Fruit fly (Drosophila melanogaster) whole organism, embryonic: ENCODE measurements around the gene Scox.

ENCODE experiments used
- ATbp ChIP-seq: fragments of 200-800 bp; sonication (Bioruptor generic); optimal IDR thresholded peaks from 2 replicates; lab custom pipeline; 2017; ENCODE audit warnings: missing biosample characterization, mild to moderate bottlenecking, missing genetic modification characterization, missing genetic modification reagents
- BEAF-32 ChIP-seq: fragments of 200-800 bp; sonication (Bioruptor generic); optimal IDR thresholded peaks from 3 replicates; lab custom pipeline; 2017; ENCODE audit warnings: missing biosample characterization, missing genetic modification characterization, mild to moderate bottlenecking, moderate library complexity, missing genetic modification reagents
- Bdp1 ChIP-seq: fragments of 200-800 bp; sonication (Bioruptor generic); optimal IDR thresholded peaks from 3 replicates; lab custom pipeline; 2016; ENCODE audit warnings: missing biosample characterization, missing genetic modification characterization
- CG10147 ChIP-seq: fragments of 200-800 bp; sonication (Bioruptor generic); optimal IDR thresholded peaks from 2 replicates; lab custom pipeline; 2019; ENCODE audit warnings: missing biosample characterization, mild to moderate bottlenecking, missing genetic modification characterization, moderate library complexity
- CG11093 ChIP-seq: fragments of 200-800 bp; sonication (Bioruptor generic); IDR thresholded peaks from 3 replicates; pipeline ENCODE4 v1.3.6; 2022; ENCODE audit warnings: missing biosample characterization, missing genetic modification characterization
- CG11247 ChIP-seq: fragments of 200-800 bp; sonication (Bioruptor generic); IDR thresholded peaks from 2 replicates; pipeline ENCODE4 v1.3.6; 2022; ENCODE audit warnings: missing biosample characterization, missing genetic modification characterization
- CG12104 ChIP-seq: fragments of 200-800 bp; sonication (Bioruptor generic); optimal IDR thresholded peaks from 3 replicates; lab custom pipeline; 2016; ENCODE audit warnings: missing biosample characterization, missing genetic modification characterization
- CG12236 ChIP-seq: fragments of 200-800 bp; sonication (Bioruptor generic); optimal IDR thresholded peaks from 2 replicates; lab custom pipeline; 2016; ENCODE audit warnings: missing biosample characterization, missing genetic modification characterization
- CG12299 ChIP-seq: fragments of 200-800 bp; sonication (Bioruptor generic); optimal IDR thresholded peaks from 2 replicates; lab custom pipeline; 2018; ENCODE audit warnings: missing biosample characterization, mild to moderate bottlenecking, missing genetic modification characterization
- CG13775 ChIP-seq: fragments of 200-800 bp; sonication (Bioruptor generic); optimal IDR thresholded peaks from 3 replicates; lab custom pipeline; 2017; ENCODE audit warnings: missing biosample characterization, mild to moderate bottlenecking, missing genetic modification characterization
- CG14710 ChIP-seq: fragments of 200-800 bp; sonication (Bioruptor generic); optimal IDR thresholded peaks from 3 replicates; lab custom pipeline; 2019; ENCODE audit warnings: missing biosample characterization, mild to moderate bottlenecking, missing genetic modification characterization, moderate library complexity
- CG15479 ChIP-seq: fragments of 200-800 bp; sonication (Bioruptor generic); optimal IDR thresholded peaks from 3 replicates; lab custom pipeline; 2019; ENCODE audit warnings: missing biosample characterization, mild to moderate bottlenecking, missing genetic modification characterization, moderate library complexity
- CG16863 ChIP-seq: fragments of 200-800 bp; sonication (Bioruptor generic); optimal IDR thresholded peaks from 3 replicates; lab custom pipeline; 2016; ENCODE audit warnings: missing biosample characterization, missing genetic modification characterization
- CG17912 ChIP-seq: fragments of 200-800 bp; sonication (Bioruptor generic); optimal IDR thresholded peaks from 2 replicates; lab custom pipeline; 2018; ENCODE audit warnings: missing biosample characterization, mild to moderate bottlenecking, missing genetic modification characterization
- CG32767 ChIP-seq: fragments of 200-800 bp; sonication (Bioruptor generic); IDR thresholded peaks from 2 replicates; pipeline ENCODE4 v1.3.6; 2022; ENCODE audit warnings: missing biosample characterization, missing genetic modification characterization
- CG4820 ChIP-seq: fragments of 200-800 bp; sonication (Bioruptor generic); optimal IDR thresholded peaks from 3 replicates; lab custom pipeline; 2016; ENCODE audit warnings: missing biosample characterization, missing genetic modification characterization
- CG7786 ChIP-seq: fragments of 200-800 bp; sonication (Bioruptor generic); optimal IDR thresholded peaks from 2 replicates; lab custom pipeline; 2016; ENCODE audit warnings: missing biosample characterization, missing genetic modification characterization
- CG8281 ChIP-seq: fragments of 200-800 bp; sonication (Bioruptor generic); optimal IDR thresholded peaks from 2 replicates; lab custom pipeline; 2018; ENCODE audit warnings: missing biosample characterization, mild to moderate bottlenecking, missing genetic modification characterization, moderate library complexity
- CG9437 ChIP-seq: fragments of 200-800 bp; sonication (Bioruptor generic); optimal IDR thresholded peaks from 2 replicates; lab custom pipeline; 2018; ENCODE audit warnings: missing biosample characterization, mild to moderate bottlenecking, missing genetic modification characterization
- CG9727 ChIP-seq: fragments of 200-800 bp; sonication (Bioruptor generic); optimal IDR thresholded peaks from 3 replicates; lab custom pipeline; 2017; ENCODE audit warnings: missing biosample characterization, mild to moderate bottlenecking, missing genetic modification characterization
- CG9797 ChIP-seq: fragments of 200-800 bp; sonication (Bioruptor generic); optimal IDR thresholded peaks from 3 replicates; lab custom pipeline; 2018; ENCODE audit warnings: missing biosample characterization, mild to moderate bottlenecking, missing genetic modification characterization
- CoRest ChIP-seq: fragments of 200-800 bp; sonication (Bioruptor generic); optimal IDR thresholded peaks from 3 replicates; lab custom pipeline; 2018; ENCODE audit warnings: missing biosample characterization, mild to moderate bottlenecking, missing genetic modification characterization, moderate library complexity
- Dip2 ChIP-seq: fragments of 200-800 bp; sonication (Bioruptor generic); IDR thresholded peaks from 2 replicates; pipeline ENCODE4 v1.3.6; 2022; ENCODE audit warnings: missing biosample characterization, missing genetic modification characterization
- E2f2 ChIP-seq: fragments of 200-800 bp; sonication (Bioruptor generic); IDR thresholded peaks from 2 replicates; pipeline ENCODE4 v1.3.6; 2022; ENCODE audit warnings: missing biosample characterization, missing genetic modification characterization
- Fer2 ChIP-seq: fragments of 200-800 bp; sonication (Bioruptor generic); optimal IDR thresholded peaks from 2 replicates; lab custom pipeline; 2018; ENCODE audit warnings: missing biosample characterization, mild to moderate bottlenecking, missing genetic modification characterization, moderate library complexity
- Gsc ChIP-seq: fragments of 200-800 bp; sonication (Bioruptor generic); IDR thresholded peaks from 2 replicates; pipeline ENCODE4 v1.3.6; 2022; ENCODE audit warnings: missing biosample characterization, missing genetic modification characterization
- Hsf ChIP-seq: fragments of 200-800 bp; sonication (Bioruptor generic); optimal IDR thresholded peaks from 3 replicates; lab custom pipeline; 2016; ENCODE audit warnings: missing biosample characterization, missing genetic modification characterization
- MBD-R2 ChIP-seq: fragments of 200-800 bp; sonication (Bioruptor generic); IDR thresholded peaks from 2 replicates; pipeline ENCODE4 v1.3.6; 2022; ENCODE audit warnings: missing biosample characterization, missing genetic modification characterization
- Mes4 ChIP-seq: fragments of 200-800 bp; sonication (Bioruptor generic); optimal IDR thresholded peaks from 2 replicates; lab custom pipeline; 2016; ENCODE audit warnings: missing biosample characterization, missing genetic modification characterization
- Nf-YC ChIP-seq: fragments of 200-800 bp; optimal IDR thresholded peaks from 3 replicates; lab custom pipeline; 2019; ENCODE audit warnings: missing biosample characterization, mild to moderate bottlenecking, missing genetic modification characterization, moderate library complexity
- chif ChIP-seq, 2 experiments: fragments of 200-800 bp; sonication (Bioruptor generic); optimal IDR thresholded peaks; 3 replicates each; lab custom pipeline; 2016; ENCODE audit warnings: missing biosample characterization in 2 of 2, missing genetic modification characterization in 2 of 2
- crc ChIP-seq: fragments of 200-800 bp; sonication (Bioruptor generic); optimal IDR thresholded peaks from 2 replicates; lab custom pipeline; 2016; ENCODE audit warnings: missing biosample characterization, missing genetic modification characterization
- eve ChIP-seq, 2 experiments: fragments of >200 bp; optimal IDR thresholded peaks; 2 replicates each; lab custom pipeline; 2017; ENCODE audit warnings: missing biosample characterization in 2 of 2, missing genetic modification characterization in 2 of 2
- fd3F ChIP-seq: fragments of 200-800 bp; sonication (Bioruptor generic); optimal IDR thresholded peaks from 2 replicates; lab custom pipeline; 2018; ENCODE audit warnings: missing biosample characterization, mild to moderate bottlenecking, missing genetic modification characterization, moderate library complexity
- ftz-f1 ChIP-seq: fragments of 200-800 bp; sonication (Bioruptor generic); optimal IDR thresholded peaks from 2 replicates; lab custom pipeline; 2016; ENCODE audit warnings: missing biosample characterization, missing genetic modification characterization
- gcm ChIP-seq: fragments of 200-800 bp; sonication (Bioruptor generic); optimal IDR thresholded peaks from 2 replicates; lab custom pipeline; 2019; ENCODE audit warnings: missing biosample characterization, mild to moderate bottlenecking, missing genetic modification characterization, moderate library complexity
- gcm2 ChIP-seq: fragments of 200-800 bp; sonication (Bioruptor generic); optimal IDR thresholded peaks from 2 replicates; lab custom pipeline; 2016; ENCODE audit warnings: missing biosample characterization, missing genetic modification characterization
- grau ChIP-seq: fragments of 200-800 bp; optimal IDR thresholded peaks from 3 replicates; lab custom pipeline; 2019; ENCODE audit warnings: missing biosample characterization, mild to moderate bottlenecking, missing genetic modification characterization, moderate library complexity
- gsb ChIP-seq: fragments of 200-800 bp; sonication (Bioruptor generic); IDR thresholded peaks from 2 replicates; pipeline ENCODE4 v1.3.6; 2022; ENCODE audit warnings: missing biosample characterization, missing genetic modification characterization
- lola ChIP-seq, 3 experiments: fragments of >200 bp in 2 of 3; fragments of 200-800 bp in 1 of 3; sonication (Bioruptor generic) in 1 of 3; optimal IDR thresholded peaks; 2 replicates each; lab custom pipeline; 2017 to 2019; ENCODE audit warnings: missing biosample characterization in 3 of 3, missing genetic modification characterization in 3 of 3, mild to moderate bottlenecking in 1 of 3, moderate library complexity in 1 of 3
- luna ChIP-seq: fragments of 200-800 bp; sonication (Bioruptor generic); optimal IDR thresholded peaks from 2 replicates; lab custom pipeline; 2016; ENCODE audit warnings: missing biosample characterization, missing genetic modification characterization
- pros ChIP-seq: fragments of 200-800 bp; sonication (Bioruptor generic); optimal IDR thresholded peaks from 3 replicates; lab custom pipeline; 2019; ENCODE audit warnings: missing biosample characterization, mild to moderate bottlenecking, missing genetic modification characterization, moderate library complexity
- pum ChIP-seq: fragments of 200-800 bp; sonication (Bioruptor generic); optimal IDR thresholded peaks from 2 replicates; lab custom pipeline; 2016; ENCODE audit warnings: missing biosample characterization, missing genetic modification characterization
- ro ChIP-seq: fragments of 200-800 bp; sonication (Bioruptor generic); IDR thresholded peaks from 2 replicates; pipeline ENCODE4 v1.3.6; 2022; ENCODE audit warnings: missing biosample characterization, missing genetic modification characterization
- salm ChIP-seq: fragments of 200-800 bp; sonication (Bioruptor generic); optimal IDR thresholded peaks from 2 replicates; lab custom pipeline; 2018; ENCODE audit warnings: missing biosample characterization, mild to moderate bottlenecking, missing genetic modification characterization
- sisA ChIP-seq: fragments of 200-800 bp; sonication (Bioruptor generic); IDR thresholded peaks from 2 replicates; pipeline ENCODE4 v1.3.6; 2022; ENCODE audit warnings: missing biosample characterization, missing genetic modification characterization
- tap ChIP-seq: fragments of 200-800 bp; optimal IDR thresholded peaks from 3 replicates; lab custom pipeline; 2019; ENCODE audit warnings: missing biosample characterization, mild to moderate bottlenecking, missing genetic modification characterization, moderate library complexity
- tgo ChIP-seq: fragments of 200-800 bp; sonication (Bioruptor generic); IDR thresholded peaks from 3 replicates; pipeline ENCODE4 v1.3.6; 2022; ENCODE audit warnings: missing biosample characterization, missing genetic modification characterization
- ttk ChIP-seq: fragments of 200-800 bp; sonication (Bioruptor generic); IDR thresholded peaks from 2 replicates; pipeline ENCODE4 v2.1.2; 2022; ENCODE audit warnings: missing biosample characterization, missing genetic modification characterization
- usp ChIP-seq: fragments of >200 bp; optimal IDR thresholded peaks from 2 replicates; lab custom pipeline; 2017; ENCODE audit warnings: missing biosample characterization, missing genetic modification characterization

Gene Scox

dm6 chr2L:4999389-5000032 lies 30.8 kb upstream of the Scox start (continued):
- TF ChIP-seq Nf-YC: peak; percentile 1
- TF ChIP-seq Fer2: peak; percentile 40
- peak in 1 of 2 experiments; percentile 61 for TF ChIP-seq eve (GFP tag; optimal IDR thresholded peaks at IDR 0.05; lab: Kevin White, UChicago)
- TF ChIP-seq CoRest: peak; percentile 75
- TF ChIP-seq ttk (GFP tag; lab: Robert Waterston, UW): peak; percentile 72; the same call in 1 of the 2 replicates
- peak; percentile 68 for TF ChIP-seq Hsf (GFP tag; lab: Kevin White, UChicago)
- TF ChIP-seq CG17912: no peak
- TF ChIP-seq ro (GFP tag; lab: Robert Waterston, UW): no peak
- peak; percentile 76 for TF ChIP-seq CG11247 (GFP tag; lab: Robert Waterston, UW)
- peak; percentile 33 for TF ChIP-seq CG8281 (tag; lab: Kevin White, UChicago)
- TF ChIP-seq salm (tag; lab: Kevin White, UChicago): peak; percentile 59
- TF ChIP-seq CG12104: peak; percentile 39
- peak; percentile 56 for TF ChIP-seq Mes4 (GFP tag; lab: Kevin White, UChicago)
- peak; percentile 58 for TF ChIP-seq CG7786 (GFP tag; lab: Kevin White, UChicago)
- TF ChIP-seq chif (GFP tag; optimal IDR thresholded peaks at IDR 0.05; lab: Kevin White, UChicago): peak; percentile 50 to 67
- no peak for TF ChIP-seq ftz-f1 (GFP tag; lab: Kevin White, UChicago)
- peak; percentile 48; the same call in 1 of the 2 replicates for TF ChIP-seq MBD-R2 (GFP tag; lab: Robert Waterston, UW)
- TF ChIP-seq CG11093 (GFP tag; lab: Robert Waterston, UW): peak; percentile 69
- TF ChIP-seq CG12236 (GFP tag; lab: Kevin White, UChicago): no peak
- TF ChIP-seq usp: no peak
- peak in 1 of 3 experiments; percentile 47 for TF ChIP-seq lola (GFP tag; optimal IDR thresholded peaks at IDR 0.05; lab: Kevin White, UChicago)
- peak; percentile 47; the same call in 1 of the 2 replicates for TF ChIP-seq CG32767
- TF ChIP-seq CG12299 (tag; lab: Kevin White, UChicago): no peak
- peak; percentile 46 for TF ChIP-seq luna
- TF ChIP-seq crc: peak; percentile 32
- peak; percentile 54 for TF ChIP-seq ATbp (GFP tag; lab: Kevin White, UChicago)
- no peak for TF ChIP-seq pros
- peak; percentile 43 for TF ChIP-seq pum (GFP tag; lab: Kevin White, UChicago)
- TF ChIP-seq CG9437 (GFP tag; lab: Kevin White, UChicago): no peak
- peak; percentile 58 for TF ChIP-seq CG13775 (GFP tag; lab: Kevin White, UChicago)
- TF ChIP-seq CG10147 (GFP tag; lab: Kevin White, UChicago): peak; percentile 41
- peak; percentile 95 for TF ChIP-seq grau
- no peak for TF ChIP-seq CG9797
- TF ChIP-seq gcm2 (GFP tag; lab: Kevin White, UChicago): no peak
- peak; percentile 73 for TF ChIP-seq tgo (GFP tag; lab: Robert Waterston, UW)
- TF ChIP-seq CG14710: peak; percentile 24
- no peak for TF ChIP-seq gcm (GFP tag; lab: Kevin White, UChicago)
- peak; percentile 69 for TF ChIP-seq tap (tag; lab: Kevin White, UChicago)
- peak; percentile 47 for TF ChIP-seq Bdp1 (GFP tag; lab: Kevin White, UChicago)
- TF ChIP-seq BEAF-32: no peak
- TF ChIP-seq E2f2: peak; percentile 19; the same call in 1 of the 2 replicates
- peak; percentile 62 for TF ChIP-seq CG4820 (GFP tag; lab: Kevin White, UChicago)
- TF ChIP-seq Gsc (GFP tag; lab: Robert Waterston, UW): 0 out of 2 replicates have a peak, but pooled peaks have one; percentile 33
- TF ChIP-seq gsb (GFP tag; lab: Robert Waterston, UW): 0 out of 2 replicates have a peak, but pooled peaks have one; percentile 25
- TF ChIP-seq sisA (GFP tag; lab: Robert Waterston, UW): peak; percentile 78
- no peak for TF ChIP-seq CG15479
- TF ChIP-seq Dip2 (GFP tag; lab: Robert Waterston, UW): no peak
- TF ChIP-seq CG9727: peak; percentile 67
- peak; percentile 55 for TF ChIP-seq CG16863 (GFP tag; lab: Kevin White, UChicago)
- TF ChIP-seq fd3F: peak; percentile 58
